Fruit fly (Drosophila melanogaster) whole organism, wandering third instar larva: ENCODE results near the gene sa.

ENCODE experiments used
- Abd-B ChIP-seq: fragments of >200 bp; optimal IDR thresholded peaks from 2 replicates; lab custom pipeline; 2017; ENCODE audit warnings: missing biosample characterization, missing genetic modification characterization
- CrebA ChIP-seq: fragments of 200-800 bp; sonication (Bioruptor generic); optimal IDR thresholded peaks from 2 replicates; lab custom pipeline; 2016; ENCODE audit warnings: missing biosample characterization, mild to moderate bottlenecking, missing genetic modification characterization, borderline replicate concordance
- Dfd ChIP-seq: fragments of >200 bp; optimal IDR thresholded peaks from 2 replicates; lab custom pipeline; 2017; ENCODE audit warnings: missing biosample characterization, missing genetic modification characterization
- Hr83 ChIP-seq: fragments of 200-300 bp; sonication (Bioruptor generic); optimal IDR thresholded peaks from 2 replicates; lab custom pipeline; 2016; ENCODE audit warnings: missing biosample characterization, mild to moderate bottlenecking, missing genetic modification characterization, moderate library complexity; ENCODE audit not compliant: poor library complexity, severe bottlenecking
- Myc ChIP-seq: fragments of >200 bp; optimal IDR thresholded peaks from 2 replicates; lab custom pipeline; 2017
- br ChIP-seq: fragments of 200-800 bp; sonication (Bioruptor generic); optimal IDR thresholded peaks from 2 replicates; lab custom pipeline; 2016; ENCODE audit warnings: missing biosample characterization, missing genetic modification characterization
- dl ChIP-seq, 2 experiments: fragments of 175-275, 200-275 bp in 1 of 2; fragments of 200-275 bp in 1 of 2; sonication (Bioruptor generic); optimal IDR thresholded peaks; lab custom pipeline; 2018; ENCODE audit warnings: mild to moderate bottlenecking in 2 of 2, missing biosample characterization in 2 of 2, missing genetic modification characterization in 2 of 2, moderate library complexity in 2 of 2; ENCODE audit not compliant: partially characterized antibody in 2 of 2, insufficient read depth in 1 of 2
- dmrt93B ChIP-seq: fragments of 200-800 bp; sonication (Bioruptor generic); optimal IDR thresholded peaks from 2 replicates; lab custom pipeline; 2018; ENCODE audit warnings: missing biosample characterization, mild to moderate bottlenecking, missing genetic modification characterization
- foxo ChIP-seq, 2 experiments: fragments of 200-800 bp; sonication (Bioruptor generic); optimal IDR thresholded peaks; 2 replicates in 1 of 2; 3 replicates in 1 of 2; lab custom pipeline; 2016 to 2017; ENCODE audit warnings: missing biosample characterization in 2 of 2, missing genetic modification characterization in 2 of 2
- pan ChIP-seq: fragments of >200 bp; optimal IDR thresholded peaks from 2 replicates; lab custom pipeline; 2017
- rgr ChIP-seq: fragments of 200-800 bp; sonication (Bioruptor generic); optimal IDR thresholded peaks from 3 replicates; lab custom pipeline; 2016; ENCODE audit warnings: missing biosample characterization, mild to moderate bottlenecking, missing genetic modification characterization
- usp ChIP-seq: fragments of >200 bp; optimal IDR thresholded peaks from 2 replicates; lab custom pipeline; 2017; ENCODE audit warnings: missing biosample characterization, missing genetic modification characterization

DNA sequence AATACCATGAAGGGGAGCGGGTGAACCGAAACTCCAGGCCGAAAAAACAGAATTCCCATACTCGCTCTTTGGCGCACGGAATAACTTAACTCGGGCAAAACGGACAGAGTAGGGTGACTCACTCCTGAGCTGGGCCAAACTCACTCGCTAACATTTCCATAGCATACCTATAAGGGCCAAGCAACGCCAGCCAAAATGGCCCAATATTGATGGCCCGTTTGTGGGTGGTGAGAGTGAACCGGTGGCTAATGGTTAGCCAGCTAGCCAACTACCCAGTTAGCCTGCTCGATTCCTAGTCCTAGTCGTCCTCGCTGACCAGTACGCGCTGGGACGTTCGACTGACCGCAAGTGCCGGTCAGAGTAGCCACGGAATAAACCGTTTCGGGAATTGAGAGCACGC is 21.0 kb upstream of the sa start, which contains the start of gene CG33288:
- TF ChIP-seq br (GFP tag; lab: Kevin White, UChicago) (no peak), usp (no peak), Dfd (GFP tag; lab: Kevin White, UChicago) (no peak), rgr (GFP tag; lab: Kevin White, UChicago) (no peak), foxo (GFP tag; optimal IDR thresholded peaks at IDR 0.05; lab: Kevin White, UChicago) (no peak), dl (GFP tag; optimal IDR thresholded peaks at IDR 0.05; lab: Kevin White, UChicago; ENCODE audit: insufficient read depth in 1 of 2, partially characterized antibody in 2 of 2) (no peak), pan (no peak), CrebA (no peak), Hr83 (GFP tag; lab: Kevin White, UChicago) (no peak), dmrt93B (GFP tag; lab: Kevin White, UChicago) (no peak), Myc (lab: Kevin White, UChicago) (no peak), Abd-B (GFP tag; lab: Kevin White, UChicago) (no peak)
